Worm (Caenorhabditis elegans): ENCODE data around the gene C55C3.7.

DNA sequence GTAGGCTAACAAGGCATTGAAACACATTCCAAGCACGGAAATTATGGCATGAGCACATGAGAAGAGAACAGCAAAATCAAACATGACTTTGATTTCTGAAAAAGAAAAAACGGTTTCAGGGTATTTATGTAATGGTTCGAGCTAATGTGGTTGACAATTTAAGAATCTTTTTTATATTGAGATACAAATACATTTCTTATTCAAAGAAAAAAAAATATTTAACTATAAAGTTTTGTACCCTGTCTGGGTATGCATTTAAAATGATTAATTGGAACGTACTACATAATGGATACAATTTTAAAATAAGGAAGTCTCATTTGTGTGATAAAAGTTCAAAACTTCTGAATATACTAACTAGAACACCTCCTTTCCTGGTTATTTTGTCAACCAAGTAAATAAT is 52.3 kb downstream of the C55C3.7 start, which contains the start of gene srd-12:
- no peak for TF ChIP-seq fos-1 (tag; optimal IDR thresholded peaks at IDR 0.05)
- TF ChIP-seq jun-1 (tag; optimal IDR thresholded peaks at IDR 0.05) = no peak
- no peak for TF ChIP-seq ceh-9 (tag; optimal IDR thresholded peaks at IDR 0.05)
- TF ChIP-seq nhr-28 (tag; optimal IDR thresholded peaks at IDR 0.05) = no peak
- TF ChIP-seq nhr-12 (tag; optimal IDR thresholded peaks at IDR 0.05) = no peak
- TF ChIP-seq fkh-10 (GFP tag; optimal IDR thresholded peaks at IDR 0.05) = no peak
- no peak for TF ChIP-seq nhr-77 (tag; optimal IDR thresholded peaks at IDR 0.05)
- TF ChIP-seq nhr-23 (tag; optimal IDR thresholded peaks at IDR 0.05) = no peak
- TF ChIP-seq ceh-82 (tag; optimal IDR thresholded peaks at IDR 0.05) = no peak
- no peak for TF ChIP-seq ztf-4 (tag; optimal IDR thresholded peaks at IDR 0.05)
- no peak for TF ChIP-seq pha-4 (tag; optimal IDR thresholded peaks at IDR 0.05)

Measured in whole organism, L3 larva.